ENCODE assay signal across 4 fruit fly cellular contexts in the genomic region with DNA sequence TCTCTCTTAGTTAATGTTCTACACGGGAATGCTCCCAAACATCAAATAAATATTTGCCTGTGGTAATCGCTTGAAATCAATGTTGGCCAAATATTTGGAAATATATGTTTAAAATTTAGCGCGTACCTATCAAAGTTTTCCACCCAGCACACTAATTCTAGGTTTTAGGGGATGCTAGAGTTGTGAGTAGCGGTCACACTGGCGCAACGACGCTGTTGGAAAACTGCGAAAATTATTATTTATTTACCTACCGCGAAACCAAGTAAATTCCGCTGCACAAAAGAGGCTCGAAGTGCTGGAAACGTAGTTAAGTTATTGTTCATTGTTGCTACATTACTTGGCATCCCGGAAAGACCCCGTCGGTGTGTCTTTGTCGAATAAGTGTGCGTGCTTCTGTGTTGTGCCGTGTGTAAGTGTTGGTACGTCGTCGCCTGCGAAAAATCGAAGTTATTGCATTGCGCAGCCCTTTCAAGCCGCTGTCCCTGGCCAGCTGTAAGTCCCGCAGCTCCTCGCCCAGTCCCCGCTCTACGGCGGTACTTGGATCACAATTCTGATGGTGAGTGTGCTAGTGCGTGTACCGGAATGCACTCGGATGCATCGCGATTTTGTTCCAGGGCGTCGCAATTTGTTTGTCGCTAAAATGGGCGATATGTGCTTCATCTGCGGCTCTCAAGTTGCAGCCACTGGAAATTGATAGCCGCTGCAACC.
TF ChIP-seq lines count a peak whose summit lies in the region.

A gene (plus strand): TSS at position 181 of the 708 bp plus-strand sequence.

- peak; percentile 2 to 22 for TF ChIP-seq CTCF in S2 (optimal IDR thresholded peaks at IDR 0.05; lab: Kevin White, UChicago)
- TF ChIP-seq CTCF in whole organism, embryonic (GFP tag; optimal IDR thresholded peaks at IDR 0.05; lab: Kevin White, UChicago) = peak; percentile 6

TF ChIP-seq in whole organism, embryonic, 481 proteins besides CTCF, POLR2A, EP300 and RAD21 (continues in another document):
- TF ChIP-seq Hand (GFP tag; optimal IDR thresholded peaks at IDR 0.05; lab: Kevin White, UChicago) = no peak
- TF ChIP-seq mam (GFP tag; optimal IDR thresholded peaks at IDR 0.05; lab: Kevin White, UChicago) = no peak
- no peak for TF ChIP-seq ken (GFP tag; IDR thresholded peaks at IDR 0.05; lab: Robert Waterston, UW)
- no peak for TF ChIP-seq CG1024 (GFP tag; IDR thresholded peaks at IDR 0.05; lab: Robert Waterston, UW)
- TF ChIP-seq otp (GFP tag; IDR thresholded peaks at IDR 0.05; lab: Robert Waterston, UW) = no peak
- TF ChIP-seq CG10959 (GFP tag; IDR thresholded peaks at IDR 0.05; lab: Robert Waterston, UW) = no peak
- TF ChIP-seq Sin3A (optimal IDR thresholded peaks at IDR 0.05; lab: Kevin White, UChicago) = peak; percentile 56
- no peak for TF ChIP-seq dimm (GFP tag; IDR thresholded peaks at IDR 0.05; lab: Robert Waterston, UW)
- no peak; the same call in 2 of the 3 replicates for TF ChIP-seq CG34224 (GFP tag; IDR thresholded peaks at IDR 0.05; lab: Robert Waterston, UW; ENCODE audit: partially characterized antibody)
- no peak for TF ChIP-seq scrt (GFP tag; optimal IDR thresholded peaks at IDR 0.05; lab: Kevin White, UChicago)
- no peak for TF ChIP-seq CG9215 (GFP tag; IDR thresholded peaks at IDR 0.05; lab: Robert Waterston, UW)
- TF ChIP-seq vnd (GFP tag; IDR thresholded peaks at IDR 0.05; lab: Robert Waterston, UW; ENCODE audit: partially characterized antibody) = peak; percentile 54; the same call in 2 of the 3 replicates
- TF ChIP-seq sens (GFP tag; lab: Kevin White, UChicago) = peak; percentile 77
- TF ChIP-seq zfh2 (GFP tag; optimal IDR thresholded peaks at IDR 0.05; lab: Kevin White, UChicago) = no peak
- no peak for TF ChIP-seq wdn (GFP tag; IDR thresholded peaks at IDR 0.05; lab: Robert Waterston, UW)
- no peak for TF ChIP-seq Taf1 (GFP tag; IDR thresholded peaks at IDR 0.05; lab: Robert Waterston, UW)
- no peak for TF ChIP-seq CG10431 (GFP tag; optimal IDR thresholded peaks at IDR 0.05; lab: Kevin White, UChicago)
- TF ChIP-seq trem (tag; optimal IDR thresholded peaks at IDR 0.05; lab: Kevin White, UChicago) = peak; percentile 39
- peak; percentile 49; the same call in 1 of the 3 replicates for TF ChIP-seq CG34422 (GFP tag; IDR thresholded peaks at IDR 0.05; lab: Robert Waterston, UW)
- TF ChIP-seq fd102C (GFP tag; optimal IDR thresholded peaks at IDR 0.05; lab: Kevin White, UChicago) = no peak
- TF ChIP-seq tll (GFP tag; optimal IDR thresholded peaks at IDR 0.05; lab: Kevin White, UChicago) = no peak
- no peak for TF ChIP-seq bowl (GFP tag; IDR thresholded peaks at IDR 0.05; lab: Robert Waterston, UW)
- no peak for TF ChIP-seq unpg (GFP tag; optimal IDR thresholded peaks at IDR 0.05; lab: Kevin White, UChicago)
- no peak for TF ChIP-seq dmrt11E (tag; optimal IDR thresholded peaks at IDR 0.05; lab: Kevin White, UChicago)
- no peak for TF ChIP-seq CG30431 (GFP tag; optimal IDR thresholded peaks at IDR 0.05; lab: Kevin White, UChicago)
- no peak for TF ChIP-seq CG6254 (GFP tag; optimal IDR thresholded peaks at IDR 0.05; lab: Kevin White, UChicago)
- peak; percentile 45; the same call in 2 of the 3 replicates for TF ChIP-seq knrl (GFP tag; IDR thresholded peaks at IDR 0.05; lab: Robert Waterston, UW; ENCODE audit: partially characterized antibody)

TF ChIP-seq in whole organism, prepupa, 60 proteins besides CTCF, POLR2A, EP300 and RAD21:
- TF ChIP-seq CG4318 (GFP tag; optimal IDR thresholded peaks at IDR 0.05; lab: Kevin White, UChicago) (no peak), fkh (GFP tag; optimal IDR thresholded peaks at IDR 0.05; lab: Kevin White, UChicago) (peak; percentile 73), CG6276 (GFP tag; optimal IDR thresholded peaks at IDR 0.05; lab: Kevin White, UChicago) (no peak), Sox14 (GFP tag; optimal IDR thresholded peaks at IDR 0.05; lab: Kevin White, UChicago) (peak; percentile 52), Hr4 (GFP tag; optimal IDR thresholded peaks at IDR 0.05; lab: Kevin White, UChicago) (no peak), Eip75B (GFP tag; optimal IDR thresholded peaks at IDR 0.05; lab: Kevin White, UChicago) (no peak)

TF ChIP-seq in whole organism, wandering third instar larva, 38 proteins besides CTCF, POLR2A, EP300 and RAD21:
- no peak for TF ChIP-seq Hr78 (GFP tag; optimal IDR thresholded peaks at IDR 0.05; lab: Kevin White, UChicago)
- no peak for TF ChIP-seq Rel (GFP tag; optimal IDR thresholded peaks at IDR 0.05; lab: Kevin White, UChicago)
- peak; percentile 19 for TF ChIP-seq Rel (tag; optimal IDR thresholded peaks at IDR 0.05; lab: Kevin White, UChicago)
